Worm (Caenorhabditis elegans) whole organism, midembryonic: Measurements from ENCODE around the gene nhr-135.

Experiments
- cog-1 ChIP-seq: sonication (generic microtip); optimal IDR thresholded peaks from 2 replicates; lab custom pipeline; 2016; ENCODE audit warnings: missing genetic modification characterization, missing compliant biosample characterization
- flt-1 ChIP-seq: fragments of 200-800 bp; sonication (Bioruptor generic); IDR thresholded peaks from 2 replicates; pipeline ENCODE4 v1.3.6; 2022; ENCODE audit warnings: missing genetic modification characterization, missing compliant biosample characterization
- klf-2 ChIP-seq: fragments of 200-800 bp; sonication (Bioruptor generic); conservative IDR thresholded peaks from 2 replicates; pipeline ENCODE4 v1.3.6; 2022; ENCODE audit warnings: missing genetic modification reagents, missing genetic modification characterization, missing compliant biosample characterization
- med-1 ChIP-seq: sonication (generic microtip); optimal IDR thresholded peaks from 2 replicates; lab custom pipeline; 2017; ENCODE audit warnings: missing genetic modification characterization, mild to moderate bottlenecking, missing compliant biosample characterization, antibody characterized with exemption, missing genetic modification reagents; ENCODE audit not compliant: insufficient read depth
- ref-1 ChIP-seq: fragments of 200-800 bp; sonication (Bioruptor generic); conservative IDR thresholded peaks from 2 replicates; pipeline ENCODE4 v1.3.6; 2022; ENCODE audit warnings: missing genetic modification reagents, missing genetic modification characterization, missing compliant biosample characterization

ce11 chrV:7065226-7065625 is 28.3 kb downstream of the nhr-135 start, which contains the start of gene Y57E12AR.1:
- TF ChIP-seq med-1 (no peak), ref-1 (GFP tag; lab: Robert Waterston, UW) (no peak), flt-1 (GFP tag; lab: Robert Waterston, UW) (no peak), klf-2 (GFP tag; lab: Robert Waterston, UW) (no peak), cog-1 (tag; lab: Kevin White, UChicago) (no peak)
